Worm (Caenorhabditis elegans) whole organism, young adult: ENCODE results near the gene drr-1.

Experiments used
- B0336.3 ChIP-seq: fragments of 200-800 bp; sonication (Bioruptor generic); IDR thresholded peaks from 2 replicates; pipeline ENCODE4 v1.3.6; 2022; ENCODE audit warnings: missing genetic modification characterization, missing compliant biosample characterization
- C06A6.2 ChIP-seq: fragments of 200-800 bp; sonication (Bioruptor generic); conservative IDR thresholded peaks from 2 replicates; pipeline ENCODE4 v1.3.6; 2022; ENCODE audit warnings: missing genetic modification characterization, missing compliant biosample characterization
- F10E7.11 ChIP-seq: sonication (generic microtip); optimal IDR thresholded peaks from 2 replicates; lab custom pipeline; 2017; ENCODE audit warnings: mild to moderate bottlenecking, missing genetic modification characterization, moderate library complexity, missing compliant biosample characterization
- F37B4.10 ChIP-seq: fragments of 200-800 bp; sonication (Bioruptor generic); IDR thresholded peaks from 2 replicates; pipeline ENCODE4 v1.3.6; 2022; ENCODE audit warnings: missing genetic modification characterization, missing compliant biosample characterization
- K12H6.12 ChIP-seq: fragments of 200-800 bp; sonication (Bioruptor generic); optimal IDR thresholded peaks from 2 replicates; lab custom pipeline; 2018; ENCODE audit warnings: mild to moderate bottlenecking, missing genetic modification characterization, missing compliant biosample characterization
- Y53F4B.3 ChIP-seq: fragments of 200-800 bp; sonication (Bioruptor generic); IDR thresholded peaks from 2 replicates; pipeline ENCODE4 v1.3.6; 2022; ENCODE audit warnings: missing genetic modification reagents, missing genetic modification characterization, missing compliant biosample characterization
- Y53G8AR.9 ChIP-seq: fragments of 200-800 bp; sonication (Bioruptor generic); conservative IDR thresholded peaks from 2 replicates; pipeline ENCODE4 v1.3.6; 2022; ENCODE audit warnings: missing genetic modification reagents, missing genetic modification characterization, missing compliant biosample characterization
- Y56A3A.18 ChIP-seq: fragments of 200-800 bp; sonication (Bioruptor generic); IDR thresholded peaks from 2 replicates; pipeline ENCODE4 v1.3.6; 2022; ENCODE audit warnings: missing genetic modification reagents, missing genetic modification characterization, missing compliant biosample characterization
- Y95B8A.8 ChIP-seq: fragments of 200-800 bp; sonication (Bioruptor generic); IDR thresholded peaks from 2 replicates; pipeline ENCODE4 v1.3.6; 2022; ENCODE audit warnings: missing genetic modification reagents, missing genetic modification characterization, missing compliant biosample characterization
- ZK185.1 ChIP-seq: sonication (generic microtip); optimal IDR thresholded peaks from 2 replicates; lab custom pipeline; 2016; ENCODE audit warnings: mild to moderate bottlenecking, missing genetic modification characterization, missing compliant biosample characterization; ENCODE audit not compliant: poor library complexity, severe bottlenecking
- akir-1 ChIP-seq: fragments of 200-800 bp; sonication (Bioruptor generic); optimal IDR thresholded peaks from 2 replicates; lab custom pipeline; 2018; ENCODE audit warnings: mild to moderate bottlenecking, missing genetic modification characterization, moderate library complexity, missing compliant biosample characterization
- ama-1 ChIP-seq, 3 experiments: fragments of 150-350 bp in 1 of 3; sonication (generic microtip) in 2 of 3; optimal IDR thresholded peaks; 2 replicates each; lab custom pipeline; 2014 to 2018; ENCODE audit warnings: missing biosample characterization in 2 of 3, missing genetic modification characterization in 2 of 3, missing genetic modification reagents in 2 of 3
- aptf-2 ChIP-seq: fragments of 200-800 bp; sonication (Bioruptor generic); conservative IDR thresholded peaks from 2 replicates; pipeline ENCODE4 v1.3.6; 2022; ENCODE audit warnings: missing genetic modification reagents, missing genetic modification characterization, missing compliant biosample characterization
- aptf-3 ChIP-seq: fragments of 200-800 bp; sonication (Bioruptor generic); IDR thresholded peaks from 2 replicates; pipeline ENCODE4 v1.3.6; 2022; ENCODE audit warnings: missing genetic modification characterization, missing compliant biosample characterization
- atf-7 ChIP-seq: sonication (generic microtip); optimal IDR thresholded peaks from 2 replicates; lab custom pipeline; 2017; ENCODE audit warnings: mild to moderate bottlenecking, missing genetic modification characterization, missing compliant biosample characterization
- attf-3 ChIP-seq: fragments of 200-800 bp; sonication (Bioruptor generic); conservative IDR thresholded peaks from 2 replicates; pipeline ENCODE4 v1.3.6; 2022; ENCODE audit warnings: missing genetic modification reagents, missing genetic modification characterization, missing compliant biosample characterization
- bed-1 ChIP-seq: fragments of 200-800 bp; sonication (Bioruptor generic); IDR thresholded peaks from 2 replicates; pipeline ENCODE4 v1.3.6; 2022; ENCODE audit warnings: missing genetic modification reagents, missing genetic modification characterization, missing compliant biosample characterization
- ccch-3 ChIP-seq: fragments of 200-800 bp; sonication (Bioruptor generic); optimal IDR thresholded peaks from 2 replicates; lab custom pipeline; 2018; ENCODE audit warnings: mild to moderate bottlenecking, missing genetic modification characterization, missing compliant biosample characterization
- ceh-40 ChIP-seq: fragments of 200-800 bp; sonication (Bioruptor generic); IDR thresholded peaks from 2 replicates; pipeline ENCODE4 v1.3.6; 2022; ENCODE audit warnings: missing genetic modification characterization, missing compliant biosample characterization
- ceh-79 ChIP-seq: sonication (generic microtip); optimal IDR thresholded peaks from 2 replicates; lab custom pipeline; 2017; ENCODE audit warnings: mild to moderate bottlenecking, missing genetic modification characterization, missing compliant biosample characterization
- chd-7 ChIP-seq: sonication (generic microtip); optimal IDR thresholded peaks from 2 replicates; lab custom pipeline; 2016; ENCODE audit warnings: mild to moderate bottlenecking, missing genetic modification characterization, moderate library complexity, missing compliant biosample characterization
- dpff-1 ChIP-seq: sonication (generic microtip); optimal IDR thresholded peaks from 2 replicates; lab custom pipeline; 2017; ENCODE audit warnings: mild to moderate bottlenecking, missing genetic modification characterization, missing compliant biosample characterization
- dpl-1 ChIP-seq: fragments of 150-350 bp; optimal IDR thresholded peaks from 2 replicates; lab custom pipeline; 2014; ENCODE audit warnings: missing biosample characterization, missing genetic modification reagents, missing genetic modification characterization
- egl-18 ChIP-seq: fragments of 200-800 bp; sonication (Bioruptor generic); IDR thresholded peaks from 2 replicates; pipeline ENCODE4 v1.3.6; 2022; ENCODE audit warnings: missing genetic modification reagents, missing genetic modification characterization, missing compliant biosample characterization
- egl-44 ChIP-seq: fragments of 200-800 bp; sonication (Bioruptor generic); IDR thresholded peaks from 2 replicates; pipeline ENCODE4 v1.3.6; 2022; ENCODE audit warnings: missing genetic modification reagents, missing genetic modification characterization, missing compliant biosample characterization
- hlh-26 ChIP-seq: fragments of 200-800 bp; sonication (Bioruptor generic); conservative IDR thresholded peaks from 2 replicates; pipeline ENCODE4 v1.3.6; 2022; ENCODE audit warnings: missing genetic modification reagents, missing genetic modification characterization, missing compliant biosample characterization
- hmg-20 ChIP-seq: fragments of 200-800 bp; sonication (Bioruptor generic); IDR thresholded peaks from 2 replicates; pipeline ENCODE4 v1.3.6; 2022; ENCODE audit warnings: missing genetic modification reagents, missing genetic modification characterization, missing compliant biosample characterization
- hsf-1 ChIP-seq: fragments of 200-800 bp; sonication (Bioruptor generic); IDR thresholded peaks from 2 replicates; pipeline ENCODE4 v1.3.6; 2022; ENCODE audit warnings: missing genetic modification reagents, missing genetic modification characterization, missing compliant biosample characterization
- lag-1 ChIP-seq: fragments of 200-800 bp; sonication (Bioruptor generic); IDR thresholded peaks from 2 replicates; pipeline ENCODE4 v1.3.6; 2022; ENCODE audit warnings: missing genetic modification reagents, missing genetic modification characterization, missing compliant biosample characterization
- lin-35 ChIP-seq, 3 experiments: fragments of 150-350 bp in 2 of 3; sonication (generic microtip) in 1 of 3; optimal IDR thresholded peaks; 2 replicates each; lab custom pipeline; 2014 to 2018; ENCODE audit warnings: missing biosample characterization in 3 of 3, missing genetic modification characterization in 3 of 3, missing genetic modification reagents in 3 of 3
- lin-40 ChIP-seq: sonication (generic microtip); optimal IDR thresholded peaks from 2 replicates; lab custom pipeline; 2016; ENCODE audit warnings: missing genetic modification characterization, mild to moderate bottlenecking, missing compliant biosample characterization, missing genotype, missing genetic modification reagents
- lir-1 ChIP-seq: fragments of 200-800 bp; sonication (Bioruptor generic); conservative IDR thresholded peaks from 2 replicates; pipeline ENCODE4 v1.3.6; 2022; ENCODE audit warnings: missing genetic modification reagents, missing genetic modification characterization, missing compliant biosample characterization
- madf-6 ChIP-seq: fragments of 200-800 bp; sonication (Bioruptor generic); IDR thresholded peaks from 2 replicates; pipeline ENCODE4 v1.3.6; 2022; ENCODE audit warnings: missing genetic modification reagents, missing genetic modification characterization, missing compliant biosample characterization
- mel-28 ChIP-seq: sonication (generic microtip); optimal IDR thresholded peaks from 2 replicates; lab custom pipeline; 2016; ENCODE audit warnings: borderline replicate concordance, mild to moderate bottlenecking, missing genetic modification characterization, missing compliant biosample characterization
- mes-4 ChIP-seq: sonication (generic microtip); optimal IDR thresholded peaks from 2 replicates; lab custom pipeline; 2016; ENCODE audit warnings: missing genotype, missing genetic modification characterization, missing compliant biosample characterization
- mxl-1 ChIP-seq: sonication (generic microtip); optimal IDR thresholded peaks from 2 replicates; lab custom pipeline; 2016; ENCODE audit warnings: missing genetic modification characterization, missing compliant biosample characterization
- nhr-179 ChIP-seq: sonication (generic microtip); optimal IDR thresholded peaks from 2 replicates; lab custom pipeline; 2016; ENCODE audit warnings: mild to moderate bottlenecking, missing genetic modification characterization, missing compliant biosample characterization
- nhr-27 ChIP-seq: fragments of 200-800 bp; sonication (Bioruptor generic); optimal IDR thresholded peaks from 2 replicates; lab custom pipeline; 2018; ENCODE audit warnings: mild to moderate bottlenecking, missing genetic modification characterization, moderate library complexity, missing compliant biosample characterization
- pha-4 ChIP-seq: fragments of 150-350 bp; sonication (generic microtip); optimal IDR thresholded peaks from 2 replicates; lab custom pipeline; 2014; ENCODE audit warnings: missing biosample characterization, missing genetic modification reagents, missing genetic modification characterization
- repo-1 ChIP-seq: sonication (generic microtip); optimal IDR thresholded peaks from 2 replicates; lab custom pipeline; 2017; ENCODE audit warnings: mild to moderate bottlenecking, missing genetic modification characterization, missing compliant biosample characterization
- rpc-1 ChIP-seq, 2 experiments: fragments of 150-350 bp in 1 of 2; sonication (generic microtip) in 1 of 2; optimal IDR thresholded peaks; 2 replicates each; lab custom pipeline; 2014 to 2018; ENCODE audit warnings: missing biosample characterization in 1 of 2, missing genetic modification characterization in 1 of 2, missing genetic modification reagents in 1 of 2, missing genotype in 1 of 2
- snpc-1.1 ChIP-seq: sonication (generic microtip); optimal IDR thresholded peaks from 2 replicates; lab custom pipeline; 2017; ENCODE audit warnings: missing genetic modification characterization, mild to moderate bottlenecking, missing compliant biosample characterization, antibody characterized with exemption, moderate library complexity, missing genotype, missing genetic modification reagents; ENCODE audit not compliant: insufficient read depth
- tlf-1 ChIP-seq: fragments of 200-800 bp; sonication (Bioruptor generic); optimal IDR thresholded peaks from 2 replicates; lab custom pipeline; 2018; ENCODE audit warnings: mild to moderate bottlenecking, missing genetic modification characterization, missing compliant biosample characterization
- unc-62 ChIP-seq: fragments of 150-350 bp; optimal IDR thresholded peaks from 2 replicates; lab custom pipeline; 2014; ENCODE audit warnings: missing biosample characterization, missing genetic modification reagents, missing genetic modification characterization
- xnd-1 ChIP-seq: sonication (generic microtip); optimal IDR thresholded peaks from 2 replicates; lab custom pipeline; 2016; ENCODE audit warnings: missing genotype, missing genetic modification reagents, missing genetic modification characterization, missing compliant biosample characterization
- zfh-2 ChIP-seq: fragments of 200-800 bp; sonication (Bioruptor generic); conservative IDR thresholded peaks from 2 replicates; pipeline ENCODE4 v1.3.6; 2022; ENCODE audit warnings: missing genetic modification reagents, missing genetic modification characterization, missing compliant biosample characterization
- ztf-22 ChIP-seq: fragments of 200-800 bp; sonication (Bioruptor generic); optimal IDR thresholded peaks from 2 replicates; lab custom pipeline; 2018; ENCODE audit warnings: mild to moderate bottlenecking, missing genetic modification characterization, moderate library complexity, missing compliant biosample characterization
- ztf-25 ChIP-seq: fragments of 200-800 bp; sonication (Bioruptor generic); IDR thresholded peaks from 2 replicates; pipeline ENCODE4 v1.3.6; 2022; ENCODE audit warnings: missing genetic modification reagents, missing genetic modification characterization, missing compliant biosample characterization

Gene drr-1

ce11 chrII:13521977-13522404, 26.3 kb upstream of the drr-1 start:
- TF ChIP-seq hmg-20 (GFP tag; lab: Robert Waterston, UW) = 0 out of 2 replicates have a peak, but pooled peaks have one; percentile 41
- TF ChIP-seq akir-1 = no peak
- no peak for TF ChIP-seq K12H6.12 (tag; lab: Kevin White, UChicago)
- TF ChIP-seq ztf-25 (GFP tag; lab: Robert Waterston, UW) = peak; percentile 81; the same call in 1 of the 2 replicates
- TF ChIP-seq B0336.3 (GFP tag; lab: Robert Waterston, UW) = peak; percentile 52; the same call in 1 of the 2 replicates
- TF ChIP-seq egl-44 (GFP tag; lab: Robert Waterston, UW) = no peak
- TF ChIP-seq dpl-1 (GFP tag; lab: Kevin White, UChicago) = no peak
- peak; percentile 68 for TF ChIP-seq hsf-1 (GFP tag; lab: Robert Waterston, UW)
- peak; percentile 58 for TF ChIP-seq xnd-1 (tag; lab: Kevin White, UChicago)
- no peak for TF ChIP-seq chd-7 (tag; lab: Kevin White, UChicago)
- TF ChIP-seq hlh-26 (GFP tag; lab: Robert Waterston, UW) = no peak
- TF ChIP-seq ccch-3 (GFP tag; lab: Kevin White, UChicago) = no peak
- TF ChIP-seq unc-62 (GFP tag; lab: Kevin White, UChicago) = no peak
- TF ChIP-seq pha-4 (tag; lab: Kevin White, UChicago) = no peak
- TF ChIP-seq lin-40 (tag; lab: Kevin White, UChicago) = no peak
- no peak for TF ChIP-seq C06A6.2 (GFP tag; lab: Robert Waterston, UW)
- TF ChIP-seq lin-35 (GFP tag; optimal IDR thresholded peaks at IDR 0.05; lab: Kevin White, UChicago) = no peak
- TF ChIP-seq madf-6 (GFP tag; lab: Robert Waterston, UW) = peak; percentile 83
- 0 out of 2 replicates have a peak, but pooled peaks have one; percentile 12 for TF ChIP-seq zfh-2 (GFP tag; lab: Robert Waterston, UW)
- no peak for TF ChIP-seq F37B4.10 (GFP tag; lab: Robert Waterston, UW)
- TF ChIP-seq aptf-3 (GFP tag; lab: Robert Waterston, UW) = no peak
- TF ChIP-seq atf-7 (tag; lab: Kevin White, UChicago) = no peak
- TF ChIP-seq attf-3 (GFP tag; lab: Robert Waterston, UW) = no peak
- TF ChIP-seq dpff-1 (tag; lab: Kevin White, UChicago) = no peak
- peak; percentile 98 for TF ChIP-seq snpc-1.1
- no peak for TF ChIP-seq nhr-179
- peak; percentile 86 for TF ChIP-seq aptf-2 (GFP tag; lab: Robert Waterston, UW)
- TF ChIP-seq ama-1 (optimal IDR thresholded peaks at IDR 0.05; lab: Kevin White, UChicago) = peak; percentile 54
- peak in 1 of 2 experiments; percentile 27 for TF ChIP-seq ama-1 (GFP tag; optimal IDR thresholded peaks at IDR 0.05; lab: Kevin White, UChicago)
- no peak for TF ChIP-seq nhr-27 (tag; lab: Kevin White, UChicago)
- TF ChIP-seq egl-18 (GFP tag; lab: Robert Waterston, UW) = no peak
- TF ChIP-seq Y53G8AR.9 (GFP tag; lab: Robert Waterston, UW) = no peak
- TF ChIP-seq rpc-1 (optimal IDR thresholded peaks at IDR 0.05; lab: Kevin White, UChicago) = no peak
- no peak for TF ChIP-seq rpc-1 (tag; optimal IDR thresholded peaks at IDR 0.05; lab: Kevin White, UChicago)
- no peak for TF ChIP-seq mxl-1 (tag; lab: Kevin White, UChicago)
- TF ChIP-seq Y53F4B.3 (GFP tag; lab: Robert Waterston, UW) = 0 out of 2 replicates have a peak, but pooled peaks have one; percentile 15
- peak; percentile 64; the same call in 1 of the 2 replicates for TF ChIP-seq Y95B8A.8
- no peak for TF ChIP-seq ZK185.1 (tag; lab: Kevin White, UChicago)
- no peak for TF ChIP-seq tlf-1 (GFP tag; lab: Kevin White, UChicago)
- no peak for TF ChIP-seq lir-1
- peak; percentile 29 for TF ChIP-seq F10E7.11 (tag; lab: Kevin White, UChicago)
- no peak for TF ChIP-seq repo-1 (tag; lab: Kevin White, UChicago)
- TF ChIP-seq mes-4 (tag; lab: Kevin White, UChicago) = no peak
- no peak for TF ChIP-seq ztf-22 (GFP tag; lab: Kevin White, UChicago)
- no peak for TF ChIP-seq ceh-79 (tag; lab: Kevin White, UChicago)
- TF ChIP-seq mel-28 (tag; lab: Kevin White, UChicago) = no peak
- TF ChIP-seq lag-1 (GFP tag; lab: Robert Waterston, UW) = no peak
- no peak for TF ChIP-seq Y56A3A.18 (GFP tag; lab: Robert Waterston, UW)
- no peak for TF ChIP-seq ceh-40 (GFP tag; lab: Robert Waterston, UW)
- TF ChIP-seq bed-1 (GFP tag; lab: Robert Waterston, UW) = no peak
